Worm (Caenorhabditis elegans) whole organism, L4 larva: ENCODE results near the gene lbp-7.
A peak's percentile ranks its signal among the peaks of the same experiment; 100 is the strongest.

Experiments used
- F44E2.7 ChIP-seq: fragments of 200-800 bp; sonication (Bioruptor generic); IDR thresholded peaks from 2 replicates; pipeline ENCODE4 v2.1.2; 2022; ENCODE audit warnings: missing genetic modification characterization, missing compliant biosample characterization
- R02D3.7 ChIP-seq: fragments of 150-350 bp; sonication (generic microtip); optimal IDR thresholded peaks from 3 replicates; lab custom pipeline; 2014; ENCODE audit warnings: missing biosample characterization, missing genetic modification characterization
- T20F7.1 ChIP-seq: fragments of 200-800 bp; sonication (Bioruptor generic); optimal IDR thresholded peaks from 2 replicates; lab custom pipeline; 2018; ENCODE audit warnings: mild to moderate bottlenecking, missing genetic modification characterization, missing compliant biosample characterization
- T26A8.4 ChIP-seq: fragments of 200-800 bp; sonication (Bioruptor generic); IDR thresholded peaks from 2 replicates; pipeline ENCODE4 v1.3.6; 2022; ENCODE audit warnings: missing genetic modification characterization, missing compliant biosample characterization
- ZK337.2 ChIP-seq: fragments of 200-800 bp; sonication (Bioruptor generic); IDR thresholded peaks from 2 replicates; pipeline ENCODE4 v1.3.6; 2022; ENCODE audit warnings: missing genetic modification reagents, missing genetic modification characterization, missing compliant biosample characterization
- aha-1 ChIP-seq: fragments of 150-350 bp; peaks from one replicate; lab custom pipeline; 2014; ENCODE audit warnings: missing biosample characterization, missing genetic modification characterization
- ama-1 ChIP-seq: fragments of 150-350 bp; optimal IDR thresholded peaks from 2 replicates; lab custom pipeline; 2014; ENCODE audit warnings: inconsistent platforms, mixed read lengths
- ceh-20 ChIP-seq: fragments of 200-800 bp; sonication (Bioruptor generic); IDR thresholded peaks from 2 replicates; pipeline ENCODE4 v1.3.6; 2022; ENCODE audit warnings: missing genetic modification reagents, missing genetic modification characterization, missing compliant biosample characterization
- ceh-28 ChIP-seq: fragments of 150-350 bp; optimal IDR thresholded peaks from 2 replicates; lab custom pipeline; 2014; ENCODE audit warnings: missing biosample characterization, missing genetic modification reagents, missing genetic modification characterization
- ces-1 ChIP-seq: fragments of 150-350 bp; sonication (generic microtip); optimal IDR thresholded peaks from 4 replicates; lab custom pipeline; 2014; ENCODE audit warnings: missing biosample characterization, missing genetic modification reagents, missing genetic modification characterization
- cey-2 ChIP-seq: sonication (generic microtip); optimal IDR thresholded peaks from 3 replicates; lab custom pipeline; 2017; ENCODE audit warnings: missing genetic modification characterization, mild to moderate bottlenecking, missing compliant biosample characterization, antibody characterized with exemption, borderline replicate concordance; ENCODE audit not compliant: insufficient read depth
- ctbp-1 ChIP-seq: fragments of 200-800 bp; sonication (Bioruptor generic); IDR thresholded peaks from 2 replicates; pipeline ENCODE4 v1.3.6; 2022; ENCODE audit warnings: missing genetic modification reagents, missing genetic modification characterization, missing compliant biosample characterization
- daf-8 ChIP-seq: fragments of 200-800 bp; sonication (Bioruptor generic); IDR thresholded peaks from 2 replicates; pipeline ENCODE4 v1.3.6; 2022; ENCODE audit warnings: missing genetic modification characterization, missing compliant biosample characterization
- dmd-8 ChIP-seq: fragments of 200-800 bp; sonication (Bioruptor generic); IDR thresholded peaks from 2 replicates; pipeline ENCODE4 v1.3.6; 2022; ENCODE audit warnings: missing genetic modification characterization, missing compliant biosample characterization
- dpl-1 ChIP-seq: fragments of 150-350 bp; optimal IDR thresholded peaks from 2 replicates; lab custom pipeline; 2014; ENCODE audit warnings: missing biosample characterization, missing genetic modification reagents, missing genetic modification characterization
- hif-1 ChIP-seq, 2 experiments: sonication (generic microtip); optimal IDR thresholded peaks; 2 replicates each; lab custom pipeline; 2016 to 2017; ENCODE audit warnings: missing compliant biosample characterization in 2 of 2, missing genetic modification characterization in 2 of 2, missing genetic modification reagents in 2 of 2, missing genotype in 2 of 2, mild to moderate bottlenecking in 1 of 2
- hlh-30 ChIP-seq: sonication (generic microtip); optimal IDR thresholded peaks from 2 replicates; lab custom pipeline; 2017; ENCODE audit warnings: antibody characterized with exemption, mild to moderate bottlenecking, missing genetic modification characterization, missing compliant biosample characterization; ENCODE audit not compliant: insufficient read depth
- lin-1 ChIP-seq: fragments of 200-800 bp; sonication (Bioruptor generic); IDR thresholded peaks from 2 replicates; pipeline ENCODE4 v1.3.6; 2022; ENCODE audit warnings: missing genetic modification reagents, missing genetic modification characterization, missing compliant biosample characterization
- lsy-2 ChIP-seq, 2 experiments: fragments of 150-350 bp in 1 of 2; sonication (generic microtip) in 1 of 2; optimal IDR thresholded peaks; 2 replicates each; lab custom pipeline; 2014 to 2017; ENCODE audit warnings: missing biosample characterization in 2 of 2, missing genetic modification characterization in 2 of 2
- madf-9 ChIP-seq: fragments of 200-800 bp; sonication (Bioruptor generic); conservative IDR thresholded peaks from 2 replicates; pipeline ENCODE4 v1.3.6; 2022; ENCODE audit warnings: missing genetic modification reagents, missing genetic modification characterization, missing compliant biosample characterization
- mdl-1 ChIP-seq, 2 experiments: fragments of 150-350 bp in 1 of 2; sonication (generic microtip) in 1 of 2; optimal IDR thresholded peaks; 2 replicates each; lab custom pipeline; 2014 to 2017; ENCODE audit warnings: missing biosample characterization in 2 of 2, missing genetic modification characterization in 2 of 2
- mep-1 ChIP-seq: fragments of 150-350 bp; sonication (generic microtip); optimal IDR thresholded peaks from 3 replicates; lab custom pipeline; 2014; ENCODE audit warnings: missing biosample characterization, missing genetic modification characterization
- mes-2 ChIP-seq: sonication (generic microtip); optimal IDR thresholded peaks from 2 replicates; lab custom pipeline; 2016; ENCODE audit warnings: missing genotype, mild to moderate bottlenecking, missing genetic modification characterization, missing compliant biosample characterization; ENCODE audit not compliant: poor library complexity, severe bottlenecking
- mxl-2 ChIP-seq: fragments of 200-800 bp; sonication (Bioruptor generic); conservative IDR thresholded peaks from 2 replicates; pipeline ENCODE4 v1.3.6; 2022; ENCODE audit warnings: missing genetic modification reagents, missing genetic modification characterization, missing compliant biosample characterization
- nhr-102 ChIP-seq: sonication (generic microtip); optimal IDR thresholded peaks from 2 replicates; lab custom pipeline; 2016; ENCODE audit warnings: mild to moderate bottlenecking, missing genetic modification characterization, moderate library complexity, missing compliant biosample characterization
- nhr-25 ChIP-seq: sonication (generic microtip); optimal IDR thresholded peaks from 2 replicates; lab custom pipeline; 2017; ENCODE audit warnings: missing genetic modification characterization, mild to moderate bottlenecking, missing compliant biosample characterization, antibody characterized with exemption, moderate library complexity, borderline replicate concordance; ENCODE audit not compliant: insufficient read depth
- nhr-28 ChIP-seq: fragments of 150-350 bp; optimal IDR thresholded peaks from 2 replicates; lab custom pipeline; 2014; ENCODE audit warnings: missing biosample characterization, missing genetic modification characterization
- nhr-42 ChIP-seq: fragments of 200-800 bp; sonication (Bioruptor generic); IDR thresholded peaks from 2 replicates; pipeline ENCODE4 v1.3.6; 2022; ENCODE audit warnings: missing genetic modification characterization, missing compliant biosample characterization
- nhr-6 ChIP-seq: fragments of 150-350 bp; optimal IDR thresholded peaks from 2 replicates; lab custom pipeline; 2014; ENCODE audit warnings: missing biosample characterization, missing genetic modification characterization
- nhr-76 ChIP-seq: fragments of 150-350 bp; optimal IDR thresholded peaks from 2 replicates; lab custom pipeline; 2014; ENCODE audit warnings: missing biosample characterization, missing genetic modification characterization
- nhr-77 ChIP-seq: fragments of 150-350 bp; optimal IDR thresholded peaks from 2 replicates; lab custom pipeline; 2014; ENCODE audit warnings: missing biosample characterization, missing genetic modification characterization
- pha-4 ChIP-seq, 2 experiments: fragments of 150-350 bp in 1 of 2; fragments of 200-800 bp in 1 of 2; sonication (Bioruptor generic) in 1 of 2; IDR thresholded peaks in 1 of 2; optimal IDR thresholded peaks in 1 of 2; 2 replicates each; pipeline versions ENCODE4 v1.3.6 to Lab custom; 2014 to 2022; ENCODE audit warnings: missing genetic modification characterization in 2 of 2, missing genetic modification reagents in 2 of 2, missing biosample characterization in 1 of 2, missing compliant biosample characterization in 1 of 2
- php-3 ChIP-seq: fragments of 200-800 bp; sonication (Bioruptor generic); IDR thresholded peaks from 2 replicates; pipeline ENCODE4 v1.3.6; 2022; ENCODE audit warnings: missing genetic modification reagents, missing genetic modification characterization, missing compliant biosample characterization
- pqm-1 ChIP-seq: sonication (generic microtip); optimal IDR thresholded peaks from 2 replicates; lab custom pipeline; 2017; ENCODE audit warnings: missing biosample characterization, missing genetic modification characterization
- rbr-2 ChIP-seq: sonication (generic microtip); optimal IDR thresholded peaks from 2 replicates; lab custom pipeline; 2016; ENCODE audit warnings: missing genotype, missing genetic modification characterization, missing compliant biosample characterization
- saeg-2 ChIP-seq: fragments of 200-800 bp; sonication (Bioruptor generic); IDR thresholded peaks from 2 replicates; pipeline ENCODE4 v1.3.6; 2022; ENCODE audit warnings: missing genetic modification reagents, missing genetic modification characterization, missing compliant biosample characterization
- skn-1 ChIP-seq: fragments of 150-350 bp; optimal IDR thresholded peaks from 2 replicates; lab custom pipeline; 2014; ENCODE audit warnings: missing biosample characterization, missing genetic modification characterization
- spr-1 ChIP-seq: sonication (generic microtip); optimal IDR thresholded peaks from 2 replicates; lab custom pipeline; 2016; ENCODE audit warnings: mild to moderate bottlenecking, missing genetic modification characterization, missing compliant biosample characterization
- spr-3 ChIP-seq: fragments of 200-800 bp; sonication (Bioruptor generic); optimal IDR thresholded peaks from 2 replicates; lab custom pipeline; 2018; ENCODE audit warnings: mild to moderate bottlenecking, missing genetic modification characterization, missing compliant biosample characterization
- tra-1 ChIP-seq: fragments of 200-800 bp; sonication (Bioruptor generic); IDR thresholded peaks from 2 replicates; pipeline ENCODE4 v1.3.6; 2022; ENCODE audit warnings: missing genetic modification reagents, missing genetic modification characterization, missing compliant biosample characterization
- unc-39 ChIP-seq: sonication (generic microtip); optimal IDR thresholded peaks from 2 replicates; lab custom pipeline; 2017; ENCODE audit warnings: missing biosample characterization, missing genetic modification characterization
- unc-62 ChIP-seq, 3 experiments: fragments of 150-350 bp in 1 of 3; sonication (generic microtip); optimal IDR thresholded peaks in 2 of 3; peaks in 1 of 3; 1 replicate in 1 of 3; 2 replicates in 2 of 3; lab custom pipeline; 2014 to 2017; ENCODE audit warnings: missing biosample characterization in 3 of 3, missing genetic modification characterization in 3 of 3, missing genetic modification reagents in 3 of 3, missing genotype in 1 of 3
- zag-1 ChIP-seq: fragments of 150-350 bp; optimal IDR thresholded peaks from 2 replicates; lab custom pipeline; 2014; ENCODE audit warnings: missing biosample characterization, missing genetic modification characterization
- zfp-2 ChIP-seq: sonication (generic microtip); optimal IDR thresholded peaks from 2 replicates; lab custom pipeline; 2016; ENCODE audit warnings: mild to moderate bottlenecking, missing genetic modification characterization, missing compliant biosample characterization
- zip-11 ChIP-seq: fragments of 200-800 bp; sonication (Bioruptor generic); IDR thresholded peaks from 2 replicates; pipeline ENCODE4 v1.3.6; 2022; ENCODE audit warnings: missing genetic modification characterization, missing compliant biosample characterization
- zip-2 ChIP-seq: fragments of 150-350 bp; optimal IDR thresholded peaks from 2 replicates; lab custom pipeline; 2014; ENCODE audit warnings: missing biosample characterization, missing genetic modification characterization
- ztf-11 ChIP-seq: fragments of 150-350 bp; optimal IDR thresholded peaks from 2 replicates; lab custom pipeline; 2014; ENCODE audit warnings: missing biosample characterization, missing genetic modification characterization
- ztf-7 ChIP-seq: fragments of 150-350 bp; optimal IDR thresholded peaks from 2 replicates; lab custom pipeline; 2014; ENCODE audit warnings: missing biosample characterization, missing genetic modification characterization

lbp-7 gene

ce11 chrV:13908916-13909176, 29.5 kb downstream of the lbp-7 start, which contains the start of gene C06B3.6:
Gene C06B3.6 (minus strand): TSS chrV:13908967.
- TF ChIP-seq hlh-30 (tag; lab: Kevin White, UChicago) (no peak), R02D3.7 (tag; lab: Kevin White, UChicago) (no peak), ZK337.2 (GFP tag; lab: Robert Waterston, UW) (no peak), nhr-76 (tag; lab: Kevin White, UChicago) (no peak), nhr-102 (no peak), rbr-2 (tag; lab: Kevin White, UChicago) (no peak), mes-2 (tag; lab: Kevin White, UChicago) (no peak), daf-8 (GFP tag; lab: Robert Waterston, UW) (no peak), saeg-2 (GFP tag; lab: Robert Waterston, UW) (no peak), madf-9 (GFP tag; lab: Robert Waterston, UW) (0 out of 2 replicates have a peak, but pooled peaks have one; percentile 6), mep-1 (tag; lab: Kevin White, UChicago) (no peak), spr-1 (tag; lab: Kevin White, UChicago) (no peak), ces-1 (GFP tag; lab: Kevin White, UChicago) (no peak), zag-1 (no peak), aha-1 (peak; percentile 95), nhr-77 (no peak), ctbp-1 (GFP tag; lab: Robert Waterston, UW) (no peak), ztf-11 (tag; lab: Kevin White, UChicago) (no peak), skn-1 (tag; lab: Kevin White, UChicago) (no peak), ama-1 (lab: Kevin White, UChicago) (peak; percentile 64)

ce11 chrV:13909400-13909799, 30.0 kb downstream of the lbp-7 start, which contains the start of gene C06B3.7:
Gene C06B3.7 (plus strand): TSS chrV:13909686.
- TF ChIP-seq zag-1: no peak
- TF ChIP-seq mdl-1 (tag; optimal IDR thresholded peaks at IDR 0.05; lab: Kevin White, UChicago): peak; percentile 36 to 93
- no peak for TF ChIP-seq ceh-28 (tag; lab: Kevin White, UChicago)
- peak; percentile 16; the same call in 1 of the 2 replicates for TF ChIP-seq lin-1
- TF ChIP-seq lsy-2 (tag; optimal IDR thresholded peaks at IDR 0.05; lab: Kevin White, UChicago): peak; percentile 63 to 88
- peak; percentile 57 for TF ChIP-seq pqm-1 (tag; lab: Kevin White, UChicago)
- TF ChIP-seq unc-39: no peak
- TF ChIP-seq nhr-25: peak; percentile 52
- TF ChIP-seq pha-4 (GFP tag; IDR thresholded peaks at IDR 0.05; lab: Robert Waterston, UW): peak; percentile 30; the same call in 1 of the 2 replicates
- peak; percentile 41 for TF ChIP-seq pha-4 (tag; optimal IDR thresholded peaks at IDR 0.05; lab: Kevin White, UChicago)
- 0 out of 2 replicates have a peak, but pooled peaks have one; percentile 29 for TF ChIP-seq T26A8.4 (GFP tag; lab: Robert Waterston, UW)
- TF ChIP-seq dpl-1 (GFP tag; lab: Kevin White, UChicago): peak; percentile 52
- peak; percentile 62; the same call in 1 of the 2 replicates for TF ChIP-seq tra-1 (GFP tag; lab: Robert Waterston, UW)
- peak; percentile 49 for TF ChIP-seq ztf-7 (tag; lab: Kevin White, UChicago)
- peak; percentile 91 for TF ChIP-seq nhr-6 (tag; lab: Kevin White, UChicago)
- no peak for TF ChIP-seq zip-11 (GFP tag; lab: Robert Waterston, UW)
- TF ChIP-seq nhr-28 (tag; lab: Kevin White, UChicago): peak; percentile 95
- peak; percentile 65 for TF ChIP-seq cey-2 (tag; lab: Kevin White, UChicago)
- peak; percentile 96 for TF ChIP-seq nhr-77
- no peak for TF ChIP-seq F44E2.7 (GFP tag; lab: Robert Waterston, UW)
- peak in 1 of 2 experiments; percentile 98 for TF ChIP-seq unc-62 (GFP tag; optimal IDR thresholded peaks at IDR 0.05 in 1 of 2; lab: Kevin White, UChicago)
- no peak for TF ChIP-seq unc-62 (tag; optimal IDR thresholded peaks at IDR 0.05; lab: Kevin White, UChicago)
- peak; percentile 92 for TF ChIP-seq php-3 (GFP tag; lab: Robert Waterston, UW)
- peak; percentile 99 for TF ChIP-seq aha-1
- no peak for TF ChIP-seq mxl-2
- no peak for TF ChIP-seq ZK337.2 (GFP tag; lab: Robert Waterston, UW)
- no peak for TF ChIP-seq zfp-2 (tag; lab: Kevin White, UChicago)
- TF ChIP-seq hlh-30 (tag; lab: Kevin White, UChicago): peak; percentile 99
- TF ChIP-seq nhr-102: peak; percentile 57
- TF ChIP-seq ceh-20 (GFP tag; lab: Robert Waterston, UW): no peak
- TF ChIP-seq mep-1 (tag; lab: Kevin White, UChicago): peak; percentile 90
- no peak for TF ChIP-seq dmd-8 (GFP tag; lab: Robert Waterston, UW)
- TF ChIP-seq T20F7.1 (GFP tag; lab: Kevin White, UChicago): peak; percentile 67
- no peak for TF ChIP-seq spr-3 (GFP tag; lab: Kevin White, UChicago)
- peak in 1 of 2 experiments; percentile 71 for TF ChIP-seq hif-1 (tag; optimal IDR thresholded peaks at IDR 0.05; lab: Kevin White, UChicago)
- TF ChIP-seq nhr-42: no peak
- TF ChIP-seq ama-1 (lab: Kevin White, UChicago): peak; percentile 81
- TF ChIP-seq zip-2: peak; percentile 83
